3 worm cellular contexts compared by ENCODE assay signal in genomic region chrIII:1058881-1059280, ce11.
TF ChIP-seq lines count a peak whose summit lies in the region.

No protein-coding gene starts in this region.

TF ChIP-seq in whole organism, L3 larva, 47 proteins besides CTCF, POLR2A, EP300 and RAD21:
- peak; percentile 57 for TF ChIP-seq ceh-28 (tag; optimal IDR thresholded peaks at IDR 0.05; lab: Kevin White, UChicago)
- no peak for TF ChIP-seq nhr-67 (tag; optimal IDR thresholded peaks at IDR 0.05; lab: Kevin White, UChicago)

TF ChIP-seq in whole organism, L4 larva, 104 proteins besides CTCF, POLR2A, EP300 and RAD21:
- TF ChIP-seq lin-13 (GFP tag; optimal IDR thresholded peaks at IDR 0.05; lab: Kevin White, UChicago): no peak
- peak; percentile 52 for TF ChIP-seq ceh-28 (tag; optimal IDR thresholded peaks at IDR 0.05; lab: Kevin White, UChicago)

TF ChIP-seq in whole organism, late embryonic, 69 proteins besides CTCF, POLR2A, EP300 and RAD21:
- TF ChIP-seq pha-2 (tag; optimal IDR thresholded peaks at IDR 0.05; lab: Kevin White, UChicago): no peak
- peak; percentile 8 for TF ChIP-seq ceh-48 (tag; optimal IDR thresholded peaks at IDR 0.05; lab: Kevin White, UChicago)
